Fruit fly (Drosophila melanogaster): ENCODE results near the gene CG4592.

DNA sequence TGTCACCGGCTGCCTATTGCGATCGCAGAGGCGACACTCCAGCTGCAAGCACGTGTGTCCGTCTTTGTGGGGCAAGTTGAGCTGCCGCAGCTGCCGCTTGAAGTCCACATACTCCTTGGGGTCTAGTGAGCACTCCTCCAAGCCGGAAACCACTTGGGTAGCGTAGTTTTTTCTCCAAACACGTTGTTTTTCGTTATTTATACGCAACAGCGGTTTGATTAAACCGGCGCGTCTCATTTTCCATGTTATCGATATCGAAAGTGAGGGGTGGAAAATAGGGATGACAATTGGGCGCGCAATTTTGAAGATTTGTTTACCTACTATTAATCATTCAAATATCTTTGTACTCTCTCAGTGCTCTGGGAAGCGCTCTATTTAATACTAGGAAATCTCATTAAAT is 28.2 kb upstream of the CG4592 start, which contains the start of gene mtDNA-helicase:
- TF ChIP-seq CG8478 (optimal IDR thresholded peaks at IDR 0.05) (no peak), CTCF (optimal IDR thresholded peaks at IDR 0.05) (no peak)

All from S2 (cell line).